Worm (Caenorhabditis elegans) whole organism, late embryonic: ENCODE data around the gene F25E2.3.

ENCODE experiments used
- ceh-9 ChIP-seq: sonication (generic microtip); optimal IDR thresholded peaks from 2 replicates; lab custom pipeline; 2016; ENCODE audit warnings: mild to moderate bottlenecking, missing genetic modification characterization, inconsistent platforms, missing compliant biosample characterization
- dmd-4 ChIP-seq: sonication (generic microtip); optimal IDR thresholded peaks from 2 replicates; lab custom pipeline; 2016; ENCODE audit warnings: borderline replicate concordance, missing genetic modification characterization, missing compliant biosample characterization
- fkh-10 ChIP-seq: fragments of 150-350 bp; optimal IDR thresholded peaks from 2 replicates; lab custom pipeline; 2014; ENCODE audit warnings: missing biosample characterization, missing genetic modification reagents, missing genetic modification characterization
- hlh-30 ChIP-seq: sonication (generic microtip); optimal IDR thresholded peaks from 2 replicates; lab custom pipeline; 2017; ENCODE audit warnings: antibody characterized with exemption, missing genetic modification characterization, missing compliant biosample characterization; ENCODE audit not compliant: insufficient read depth
- hlh-6 ChIP-seq: sonication (generic microtip); optimal IDR thresholded peaks from 2 replicates; lab custom pipeline; 2016; ENCODE audit warnings: missing genotype, missing genetic modification characterization, missing compliant biosample characterization
- madf-2 ChIP-seq: sonication (generic microtip); optimal IDR thresholded peaks from 2 replicates; lab custom pipeline; 2017; ENCODE audit warnings: missing genetic modification characterization, missing compliant biosample characterization
- pag-3 ChIP-seq: sonication (generic microtip); optimal IDR thresholded peaks from 2 replicates; lab custom pipeline; 2016; ENCODE audit warnings: missing compliant biosample characterization, missing genetic modification characterization, borderline replicate concordance
- pqm-1 ChIP-seq: sonication (generic microtip); optimal IDR thresholded peaks from 2 replicates; lab custom pipeline; 2016; ENCODE audit warnings: missing genetic modification characterization, missing compliant biosample characterization
- rnt-1 ChIP-seq: sonication (generic microtip); optimal IDR thresholded peaks from 2 replicates; lab custom pipeline; 2016; ENCODE audit warnings: missing genetic modification characterization, missing compliant biosample characterization

DNA sequence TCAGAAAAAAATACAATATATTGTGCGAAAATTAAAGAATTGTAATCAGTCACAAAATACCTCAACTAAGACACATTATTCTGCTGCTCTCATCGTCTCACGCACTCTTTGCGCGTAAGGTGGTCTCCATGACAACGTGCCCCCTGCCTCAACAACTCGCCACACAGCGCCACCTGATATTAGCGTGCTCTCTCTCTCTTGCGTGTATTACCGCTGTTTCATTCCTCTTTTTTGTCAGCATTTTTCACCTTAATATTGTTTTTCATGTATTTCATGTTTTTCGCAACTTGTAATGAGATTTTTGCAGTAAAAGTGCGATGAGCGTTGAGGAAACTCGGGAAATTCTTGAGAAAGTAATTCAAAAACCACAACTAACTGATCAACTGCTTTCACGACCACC lies 49.5 kb downstream of the F25E2.3 start, which contains the start of gene dyf-11:
- no peak for TF ChIP-seq hlh-30 (tag; lab: Kevin White, UChicago)
- no peak for TF ChIP-seq rnt-1 (tag; lab: Kevin White, UChicago)
- TF ChIP-seq pqm-1 (tag; lab: Kevin White, UChicago) = no peak
- no peak for TF ChIP-seq dmd-4 (tag; lab: Kevin White, UChicago)
- no peak for TF ChIP-seq ceh-9 (tag; lab: Kevin White, UChicago)
- TF ChIP-seq hlh-6 = no peak
- TF ChIP-seq pag-3 (tag; lab: Kevin White, UChicago) = no peak
- no peak for TF ChIP-seq madf-2 (tag; lab: Kevin White, UChicago)
- no peak for TF ChIP-seq fkh-10
